Fruit fly (Drosophila melanogaster): ENCODE results near the gene CG17650.

dm6 chr2L:1738054-1738453 is 20.8 kb downstream of the CG17650 start:
- TF ChIP-seq ttk (optimal IDR thresholded peaks at IDR 0.05) (no peak), insv (optimal IDR thresholded peaks at IDR 0.05) (no peak), psq (optimal IDR thresholded peaks at IDR 0.05) (no peak), Sin3A (optimal IDR thresholded peaks at IDR 0.05) (no peak), Myc (optimal IDR thresholded peaks at IDR 0.05) (no peak)

Measured in Kc167 (cell line).